Worm (Caenorhabditis elegans): ENCODE measurements around the gene K09E2.1.

DNA sequence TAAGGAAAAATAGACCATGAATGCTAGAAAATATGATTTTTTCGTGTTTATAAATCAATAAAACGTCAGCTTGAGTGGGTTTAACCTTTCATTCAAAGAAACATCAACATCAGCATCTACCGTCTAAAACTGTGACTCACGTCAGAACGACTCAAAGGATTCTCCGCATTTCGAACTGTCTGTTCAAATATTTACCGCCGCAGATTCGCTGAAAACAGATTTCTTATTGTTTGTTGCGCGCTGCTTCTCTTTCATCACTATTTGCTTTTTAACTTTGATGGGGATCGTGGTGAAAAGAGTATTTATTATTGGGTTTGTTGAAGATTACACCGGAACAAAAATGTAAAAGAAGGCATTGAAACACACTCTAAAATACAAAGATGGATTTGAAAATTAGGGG is 39.6 kb downstream of the K09E2.1 start:
- TF ChIP-seq sdz-38 (tag; optimal IDR thresholded peaks at IDR 0.05) (no peak), C17E4.6 (GFP tag; IDR thresholded peaks at IDR 0.05) (no peak), hlh-12 (tag; optimal IDR thresholded peaks at IDR 0.05) (no peak), let-526 (GFP tag; IDR thresholded peaks at IDR 0.05) (no peak), unc-62 (GFP tag; optimal IDR thresholded peaks at IDR 0.05) (no peak), snpc-4 (GFP tag; optimal IDR thresholded peaks at IDR 0.05) (no peak), snpc-4 (tag; optimal IDR thresholded peaks at IDR 0.05) (no peak), him-1 (tag; optimal IDR thresholded peaks at IDR 0.05) (no peak), die-1 (tag; optimal IDR thresholded peaks at IDR 0.05) (no peak), F10E7.11 (tag; optimal IDR thresholded peaks at IDR 0.05) (no peak), efl-1 (GFP tag; optimal IDR thresholded peaks at IDR 0.05) (no peak)

All from whole organism, young adult.